Worm (Caenorhabditis elegans) whole organism, mixed stage, embryonic: Measurements from ENCODE around the gene C11E4.7.

Source experiments
- ces-1 ChIP-seq: fragments of 150-350 bp; optimal IDR thresholded peaks from 2 replicates; lab custom pipeline; 2014; ENCODE audit warnings: missing biosample characterization, missing genetic modification reagents, missing genetic modification characterization
- elt-3 ChIP-seq: fragments of 150-350 bp; optimal IDR thresholded peaks from 2 replicates; lab custom pipeline; 2014; ENCODE audit warnings: missing biosample characterization, missing genetic modification characterization
- lsy-2 ChIP-seq: fragments of 150-350 bp; optimal IDR thresholded peaks from 2 replicates; lab custom pipeline; 2014; ENCODE audit warnings: missing biosample characterization, missing genetic modification characterization
- pha-4 ChIP-seq: fragments of 150-350 bp; optimal IDR thresholded peaks from 2 replicates; lab custom pipeline; 2018; ENCODE audit warnings: missing biosample characterization, missing genetic modification reagents, missing genetic modification characterization
- zip-8 ChIP-seq: fragments of 150-350 bp; optimal IDR thresholded peaks from 2 replicates; lab custom pipeline; 2014; ENCODE audit warnings: missing biosample characterization, missing genetic modification characterization
- ztf-11 ChIP-seq: fragments of 150-350 bp; optimal IDR thresholded peaks from 2 replicates; lab custom pipeline; 2014; ENCODE audit warnings: missing biosample characterization, missing genetic modification characterization

- TF ChIP-seq lsy-2 (tag; lab: Kevin White, UChicago): no peak
- no peak for TF ChIP-seq ces-1
- TF ChIP-seq ztf-11 (tag; lab: Kevin White, UChicago): no peak
- TF ChIP-seq pha-4 (tag; lab: Kevin White, UChicago): no peak
- no peak for TF ChIP-seq elt-3
- TF ChIP-seq zip-8: no peak
These were observed 48.9 kb downstream of the C11E4.7 start for ce11 chrX:9665944-9666343.
